Fruit fly (Drosophila melanogaster) whole organism, embryonic: ENCODE data around the gene CG6972.

Source experiments
- BtbVII ChIP-seq: fragments of 200-800 bp; sonication (Bioruptor generic); optimal IDR thresholded peaks from 3 replicates; lab custom pipeline; 2017; ENCODE audit warnings: missing biosample characterization, mild to moderate bottlenecking, missing genetic modification characterization
- CG10366 ChIP-seq: fragments of 200-800 bp; sonication (Bioruptor generic); IDR thresholded peaks from 2 replicates; pipeline ENCODE4 v1.3.6; 2022; ENCODE audit warnings: missing biosample characterization, missing genetic modification characterization
- CG11085 ChIP-seq: fragments of 200-800 bp; sonication (Bioruptor generic); IDR thresholded peaks from 2 replicates; pipeline ENCODE4 v1.3.6; 2022; ENCODE audit warnings: missing biosample characterization, missing genetic modification characterization
- CG11247 ChIP-seq: fragments of 200-800 bp; sonication (Bioruptor generic); IDR thresholded peaks from 2 replicates; pipeline ENCODE4 v1.3.6; 2022; ENCODE audit warnings: missing biosample characterization, missing genetic modification characterization
- CG12219 ChIP-seq: fragments of 200-800 bp; sonication (Bioruptor generic); optimal IDR thresholded peaks from 3 replicates; lab custom pipeline; 2018; ENCODE audit warnings: missing biosample characterization, mild to moderate bottlenecking, missing genetic modification characterization
- CG13287 ChIP-seq: fragments of 200-800 bp; sonication (Bioruptor generic); IDR thresholded peaks from 2 replicates; pipeline ENCODE4 v1.3.6; 2022; ENCODE audit warnings: missing biosample characterization, missing genetic modification characterization; ENCODE audit not compliant: partially characterized antibody
- CG1792 ChIP-seq: fragments of 200-800 bp; sonication (Bioruptor generic); optimal IDR thresholded peaks from 2 replicates; lab custom pipeline; 2016; ENCODE audit warnings: missing biosample characterization, missing genetic modification characterization
- CG2712 ChIP-seq: fragments of 200-800 bp; optimal IDR thresholded peaks from 3 replicates; lab custom pipeline; 2019; ENCODE audit warnings: missing biosample characterization, mild to moderate bottlenecking, missing genetic modification characterization, moderate library complexity
- CG3281 ChIP-seq: fragments of 200-800 bp; sonication (Bioruptor generic); optimal IDR thresholded peaks from 3 replicates; lab custom pipeline; 2017; ENCODE audit warnings: missing biosample characterization, mild to moderate bottlenecking, missing genetic modification characterization
- CG3407 ChIP-seq: fragments of 200-800 bp; sonication (Bioruptor generic); optimal IDR thresholded peaks from 2 replicates; lab custom pipeline; 2018; ENCODE audit warnings: missing biosample characterization, mild to moderate bottlenecking, missing genetic modification characterization
- CG6254 ChIP-seq: fragments of 200-800 bp; sonication (Bioruptor generic); optimal IDR thresholded peaks from 3 replicates; lab custom pipeline; 2017; ENCODE audit warnings: mild to moderate bottlenecking, missing biosample characterization, missing genetic modification reagents, missing genetic modification characterization
- CG8089 ChIP-seq: fragments of 200-800 bp; sonication (Bioruptor generic); optimal IDR thresholded peaks from 3 replicates; lab custom pipeline; 2016; ENCODE audit warnings: missing biosample characterization, missing genetic modification characterization
- CG8388 ChIP-seq: fragments of 200-800 bp; sonication (Bioruptor generic); optimal IDR thresholded peaks from 2 replicates; lab custom pipeline; 2019; ENCODE audit warnings: missing biosample characterization, mild to moderate bottlenecking, missing genetic modification characterization, moderate library complexity
- CG8765 ChIP-seq: fragments of 200-800 bp; sonication (Bioruptor generic); IDR thresholded peaks from 2 replicates; pipeline ENCODE4 v1.3.6; 2022; ENCODE audit warnings: missing biosample characterization, missing genetic modification characterization
- CTCF ChIP-seq: fragments of 200-800 bp; sonication (Bioruptor generic); optimal IDR thresholded peaks from 2 replicates; lab custom pipeline; 2017; ENCODE audit warnings: missing biosample characterization, mild to moderate bottlenecking, missing genetic modification characterization, moderate library complexity
- Camta ChIP-seq: fragments of 200-800 bp; sonication (Bioruptor generic); optimal IDR thresholded peaks from 2 replicates; lab custom pipeline; 2016; ENCODE audit warnings: missing biosample characterization, missing genetic modification characterization
- CrebB ChIP-seq: fragments of 200-800 bp; sonication (Bioruptor generic); optimal IDR thresholded peaks from 3 replicates; lab custom pipeline; 2018; ENCODE audit warnings: missing biosample characterization, mild to moderate bottlenecking, missing genetic modification characterization
- Ets65A ChIP-seq: fragments of 200-800 bp; sonication (Bioruptor generic); peaks from one replicate; lab custom pipeline; 2016; ENCODE audit warnings: missing biosample characterization, missing genetic modification characterization
- Fer1 ChIP-seq: fragments of 200-800 bp; sonication (Bioruptor generic); optimal IDR thresholded peaks from 2 replicates; lab custom pipeline; 2017; ENCODE audit warnings: missing biosample characterization, mild to moderate bottlenecking, missing genetic modification characterization
- GATAe ChIP-seq: fragments of 200-800 bp; sonication (Bioruptor generic); conservative IDR thresholded peaks from 2 replicates; pipeline ENCODE4 v1.3.6; 2022; ENCODE audit warnings: missing biosample characterization, missing genetic modification characterization
- H15 ChIP-seq: fragments of 200-800 bp; sonication (Bioruptor generic); IDR thresholded peaks from 3 replicates; pipeline ENCODE4 v1.3.6; 2022; ENCODE audit warnings: missing biosample characterization, missing genetic modification characterization
- Lpt ChIP-seq: fragments of >200 bp; optimal IDR thresholded peaks from 2 replicates; lab custom pipeline; 2018; ENCODE audit warnings: missing biosample characterization, missing genetic modification characterization
- MESR4 ChIP-seq: fragments of 200-800 bp; sonication (Bioruptor generic); optimal IDR thresholded peaks from 2 replicates; lab custom pipeline; 2018; ENCODE audit warnings: missing biosample characterization, mild to moderate bottlenecking, missing genetic modification characterization, moderate library complexity
- Neu2 ChIP-seq: fragments of 200-800 bp; sonication (Bioruptor generic); optimal IDR thresholded peaks from 3 replicates; lab custom pipeline; 2016; ENCODE audit warnings: missing biosample characterization, missing genetic modification characterization, borderline replicate concordance
- Opbp ChIP-seq: fragments of 200-800 bp; sonication (Bioruptor generic); IDR thresholded peaks from 3 replicates; pipeline ENCODE4 v1.3.6; 2022; ENCODE audit warnings: missing biosample characterization, missing genetic modification characterization; ENCODE audit not compliant: partially characterized antibody
- Side ChIP-seq: fragments of 200-800 bp; sonication (Bioruptor generic); optimal IDR thresholded peaks from 2 replicates; lab custom pipeline; 2016; ENCODE audit warnings: missing biosample characterization, missing genetic modification characterization
- Usf ChIP-seq: fragments of 200-800 bp; sonication (Bioruptor generic); optimal IDR thresholded peaks from 2 replicates; lab custom pipeline; 2017; ENCODE audit warnings: missing genotype, missing biosample characterization, missing genetic modification characterization
- ara ChIP-seq: fragments of 200-800 bp; sonication (Bioruptor generic); IDR thresholded peaks from 2 replicates; pipeline ENCODE4 v1.3.6; 2022; ENCODE audit warnings: missing biosample characterization, missing genetic modification characterization
- cato ChIP-seq: fragments of 200-800 bp; sonication (Bioruptor generic); optimal IDR thresholded peaks from 2 replicates; lab custom pipeline; 2016; ENCODE audit warnings: missing biosample characterization, missing genetic modification characterization, borderline replicate concordance
- ci ChIP-seq: fragments of 200-800 bp; sonication (Bioruptor generic); IDR thresholded peaks from 3 replicates; pipeline ENCODE4 v1.3.6; 2022; ENCODE audit warnings: missing biosample characterization, missing genetic modification characterization
- disco-r ChIP-seq: fragments of 200-800 bp; sonication (Bioruptor generic); optimal IDR thresholded peaks from 2 replicates; lab custom pipeline; 2016; ENCODE audit warnings: missing biosample characterization, missing genetic modification characterization
- grau ChIP-seq: fragments of 200-800 bp; optimal IDR thresholded peaks from 3 replicates; lab custom pipeline; 2019; ENCODE audit warnings: missing biosample characterization, mild to moderate bottlenecking, missing genetic modification characterization, moderate library complexity
- her ChIP-seq: fragments of 200-800 bp; sonication (Bioruptor generic); optimal IDR thresholded peaks from 2 replicates; lab custom pipeline; 2016; ENCODE audit warnings: missing biosample characterization, missing genetic modification characterization
- inv ChIP-seq: fragments of 200-800 bp; sonication (Bioruptor generic); IDR thresholded peaks from 2 replicates; pipeline ENCODE4 v1.3.6; 2022; ENCODE audit warnings: missing biosample characterization, missing genetic modification characterization; ENCODE audit not compliant: partially characterized antibody
- jing ChIP-seq: fragments of 200-800 bp; sonication (Bioruptor generic); optimal IDR thresholded peaks from 2 replicates; lab custom pipeline; 2018; ENCODE audit warnings: missing biosample characterization, mild to moderate bottlenecking, missing genetic modification characterization
- lilli ChIP-seq: fragments of 200-800 bp; sonication (Bioruptor generic); optimal IDR thresholded peaks from 3 replicates; lab custom pipeline; 2016; ENCODE audit warnings: missing biosample characterization, missing genetic modification characterization
- lola ChIP-seq, 3 experiments: fragments of >200 bp in 2 of 3; fragments of 200-800 bp in 1 of 3; sonication (Bioruptor generic) in 1 of 3; optimal IDR thresholded peaks; 2 replicates each; lab custom pipeline; 2017 to 2019; ENCODE audit warnings: missing biosample characterization in 3 of 3, missing genetic modification characterization in 3 of 3, mild to moderate bottlenecking in 1 of 3, moderate library complexity in 1 of 3
- lov ChIP-seq, 2 experiments: fragments of 200-800 bp in 1 of 2; fragments of >200 bp in 1 of 2; sonication (Bioruptor generic) in 1 of 2; IDR thresholded peaks in 1 of 2; optimal IDR thresholded peaks in 1 of 2; 2 replicates in 1 of 2; 3 replicates in 1 of 2; pipeline versions ENCODE4 v1.3.6 to Lab custom; 2017 to 2022; ENCODE audit warnings: missing biosample characterization in 1 of 2, missing genetic modification characterization in 1 of 2
- maf-S ChIP-seq: fragments of 200-800 bp; sonication (Bioruptor generic); optimal IDR thresholded peaks from 2 replicates; lab custom pipeline; 2016; ENCODE audit warnings: missing biosample characterization, missing genetic modification characterization
- nmo ChIP-seq: fragments of 200-800 bp; sonication (Bioruptor generic); optimal IDR thresholded peaks from 2 replicates; lab custom pipeline; 2018; ENCODE audit warnings: missing biosample characterization, mild to moderate bottlenecking, missing genetic modification characterization, moderate library complexity
- pho ChIP-seq: fragments of 200-800 bp; sonication (Bioruptor generic); optimal IDR thresholded peaks from 2 replicates; lab custom pipeline; 2016; ENCODE audit warnings: missing biosample characterization, missing genetic modification characterization
- pita ChIP-seq: fragments of 200-800 bp; sonication (Bioruptor generic); optimal IDR thresholded peaks from 2 replicates; lab custom pipeline; 2017; ENCODE audit warnings: missing biosample characterization, mild to moderate bottlenecking, missing genetic modification characterization
- run ChIP-seq: fragments of 200-800 bp; sonication (Bioruptor generic); optimal IDR thresholded peaks from 3 replicates; lab custom pipeline; 2018; ENCODE audit warnings: missing biosample characterization, mild to moderate bottlenecking, missing genetic modification characterization
- schlank ChIP-seq: fragments of 200-800 bp; sonication (Bioruptor generic); optimal IDR thresholded peaks from 2 replicates; lab custom pipeline; 2018; ENCODE audit warnings: missing biosample characterization, mild to moderate bottlenecking, missing genetic modification characterization
- scrt ChIP-seq: fragments of 200-800 bp; sonication (Bioruptor generic); optimal IDR thresholded peaks from 2 replicates; lab custom pipeline; 2018; ENCODE audit warnings: missing biosample characterization, mild to moderate bottlenecking, missing genetic modification characterization, moderate library complexity
- sens ChIP-seq: fragments of 200-800 bp; sonication (Bioruptor generic); peaks from one replicate; lab custom pipeline; 2016; ENCODE audit warnings: missing biosample characterization, missing genetic modification characterization
- tin ChIP-seq: fragments of 200-800 bp; sonication (Bioruptor generic); optimal IDR thresholded peaks from 3 replicates; lab custom pipeline; 2016; ENCODE audit warnings: missing biosample characterization, missing genetic modification characterization
- unc-4 ChIP-seq: fragments of 200-800 bp; sonication (Bioruptor generic); IDR thresholded peaks from 2 replicates; pipeline ENCODE4 v1.3.6; 2022; ENCODE audit warnings: missing biosample characterization, missing genetic modification characterization; ENCODE audit not compliant: partially characterized antibody
- unpg ChIP-seq: fragments of 200-800 bp; sonication (Bioruptor generic); optimal IDR thresholded peaks from 3 replicates; lab custom pipeline; 2018; ENCODE audit warnings: missing biosample characterization, mild to moderate bottlenecking, missing genetic modification characterization, moderate library complexity
- zfh2 ChIP-seq: fragments of 200-800 bp; sonication (Bioruptor generic); optimal IDR thresholded peaks from 2 replicates; lab custom pipeline; 2016; ENCODE audit warnings: missing biosample characterization, missing genetic modification characterization

CG6972 gene

DNA sequence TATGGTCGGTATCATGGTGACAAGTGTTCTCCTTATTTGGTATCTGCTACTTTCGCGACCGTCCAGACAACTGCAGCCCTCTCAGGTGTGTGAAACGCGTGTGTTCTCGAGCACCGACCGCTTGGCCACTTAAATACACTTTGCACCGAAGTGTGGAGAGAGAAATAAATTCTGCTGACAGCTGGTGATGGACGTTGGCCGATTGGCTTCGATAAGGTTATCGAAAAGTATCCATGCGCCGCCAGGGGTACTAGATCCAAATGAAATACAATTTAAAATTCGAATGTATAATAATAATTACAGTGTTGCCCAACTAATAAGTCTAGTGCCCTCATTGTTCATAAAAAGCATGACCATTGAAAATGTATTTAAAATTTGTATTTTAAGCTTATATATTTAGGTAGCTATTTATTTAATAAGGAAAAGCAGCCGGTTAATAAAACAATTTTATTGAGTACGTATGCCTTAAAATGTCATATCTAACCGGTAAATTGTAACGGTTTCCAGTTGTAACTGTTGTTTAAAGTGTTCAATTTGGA, 15.4 kb upstream of the CG6972 start, which contains the start of the genes Gclm and CG17625 (continued):
- TF ChIP-seq BtbVII (peak; percentile 39), run (tag; lab: Kevin White, UChicago) (no peak), ci (GFP tag; lab: Robert Waterston, UW) (peak; percentile 74), H15 (GFP tag; lab: Robert Waterston, UW) (no peak; the same call in 2 of the 3 replicates), pho (peak; percentile 56), Fer1 (GFP tag; lab: Kevin White, UChicago) (peak; percentile 62), nmo (GFP tag; lab: Kevin White, UChicago) (peak; percentile 70), CG11247 (GFP tag; lab: Robert Waterston, UW) (no peak), lov (optimal IDR thresholded peaks at IDR 0.05; lab: Kevin White, UChicago) (no peak), lov (GFP tag; IDR thresholded peaks at IDR 0.05; lab: Robert Waterston, UW) (no peak), Ets65A (GFP tag; lab: Kevin White, UChicago) (peak; percentile 69), Lpt (no peak), Usf (GFP tag; lab: Kevin White, UChicago) (no peak), Neu2 (GFP tag; lab: Kevin White, UChicago) (no peak), jing (GFP tag; lab: Kevin White, UChicago) (no peak), zfh2 (GFP tag; lab: Kevin White, UChicago) (peak; percentile 49), Camta (GFP tag; lab: Kevin White, UChicago) (no peak), lilli (peak; percentile 57), CG3407 (no peak), CG13287 (GFP tag; lab: Robert Waterston, UW) (peak; percentile 83), Opbp (GFP tag; lab: Robert Waterston, UW) (peak; percentile 86), MESR4 (GFP tag; lab: Kevin White, UChicago) (peak; percentile 99), CG10366 (GFP tag; lab: Robert Waterston, UW) (peak; percentile 60), CrebB (tag; lab: Kevin White, UChicago) (peak; percentile 27), ara (GFP tag; lab: Robert Waterston, UW) (no peak), tin (peak; percentile 41), grau (tag; lab: Kevin White, UChicago) (peak; percentile 93), scrt (GFP tag; lab: Kevin White, UChicago) (peak; percentile 24), lola (GFP tag; optimal IDR thresholded peaks at IDR 0.05; lab: Kevin White, UChicago) (peak in 1 of 3 experiments; percentile 46), CG2712 (peak; percentile 68), unc-4 (GFP tag; lab: Robert Waterston, UW) (peak; percentile 75), CTCF (GFP tag; lab: Kevin White, UChicago) (peak; percentile 32), disco-r (GFP tag; lab: Kevin White, UChicago) (no peak), CG1792 (GFP tag; lab: Kevin White, UChicago) (no peak), maf-S (GFP tag; lab: Kevin White, UChicago) (no peak), unpg (peak; percentile 42), sens (GFP tag; lab: Kevin White, UChicago) (peak; percentile 92), CG8388 (peak; percentile 38), cato (GFP tag; lab: Kevin White, UChicago) (no peak), GATAe (GFP tag; lab: Robert Waterston, UW) (no peak; the same call in 1 of the 2 replicates), CG3281 (GFP tag; lab: Kevin White, UChicago) (peak; percentile 51), Side (GFP tag; lab: Kevin White, UChicago) (peak; percentile 63), CG6254 (GFP tag; lab: Kevin White, UChicago) (peak; percentile 31), inv (GFP tag; lab: Robert Waterston, UW) (peak; percentile 60; the same call in 1 of the 2 replicates), schlank (peak; percentile 22), pita (GFP tag; lab: Kevin White, UChicago) (no peak), CG11085 (GFP tag; lab: Robert Waterston, UW) (no peak), CG8765 (GFP tag; lab: Robert Waterston, UW) (no peak), CG8089 (no peak), her (GFP tag; lab: Kevin White, UChicago) (peak; percentile 33), CG12219 (GFP tag; lab: Kevin White, UChicago) (peak; percentile 18)
